Worm (Caenorhabditis elegans) whole organism, young adult: ENCODE results near the gene F14B8.5.
A peak's percentile ranks its signal among the peaks of the same experiment; 100 is the strongest.

Source experiments
- B0035.1 ChIP-seq: sonication (generic microtip); optimal IDR thresholded peaks from 2 replicates; lab custom pipeline; 2016; ENCODE audit warnings: missing genetic modification characterization, mild to moderate bottlenecking, missing compliant biosample characterization, missing genotype, missing genetic modification reagents
- C06A6.2 ChIP-seq: fragments of 200-800 bp; sonication (Bioruptor generic); conservative IDR thresholded peaks from 2 replicates; pipeline ENCODE4 v1.3.6; 2022; ENCODE audit warnings: missing genetic modification characterization, missing compliant biosample characterization
- F33H1.4 ChIP-seq: fragments of 200-800 bp; sonication (Bioruptor generic); IDR thresholded peaks from 2 replicates; pipeline ENCODE4 v1.3.6; 2022; ENCODE audit warnings: missing genetic modification reagents, missing genetic modification characterization, missing compliant biosample characterization
- F57A8.1 ChIP-seq: fragments of 200-800 bp; sonication (Bioruptor generic); optimal IDR thresholded peaks from 2 replicates; lab custom pipeline; 2018; ENCODE audit warnings: mild to moderate bottlenecking, missing genetic modification characterization, moderate library complexity, missing compliant biosample characterization
- K11D2.4 ChIP-seq: fragments of 200-800 bp; sonication (Bioruptor generic); IDR thresholded peaks from 2 replicates; pipeline ENCODE4 v1.3.6; 2022; ENCODE audit warnings: missing genetic modification reagents, missing genetic modification characterization, missing compliant biosample characterization
- T26A5.8 ChIP-seq: sonication (generic microtip); optimal IDR thresholded peaks from 2 replicates; lab custom pipeline; 2016; ENCODE audit warnings: missing genetic modification characterization, missing compliant biosample characterization
- Y53F4B.3 ChIP-seq: fragments of 200-800 bp; sonication (Bioruptor generic); IDR thresholded peaks from 2 replicates; pipeline ENCODE4 v1.3.6; 2022; ENCODE audit warnings: missing genetic modification reagents, missing genetic modification characterization, missing compliant biosample characterization
- Y53G8AR.9 ChIP-seq: fragments of 200-800 bp; sonication (Bioruptor generic); conservative IDR thresholded peaks from 2 replicates; pipeline ENCODE4 v1.3.6; 2022; ENCODE audit warnings: missing genetic modification reagents, missing genetic modification characterization, missing compliant biosample characterization
- Y95B8A.8 ChIP-seq: fragments of 200-800 bp; sonication (Bioruptor generic); IDR thresholded peaks from 2 replicates; pipeline ENCODE4 v1.3.6; 2022; ENCODE audit warnings: missing genetic modification reagents, missing genetic modification characterization, missing compliant biosample characterization
- ZK185.1 ChIP-seq: sonication (generic microtip); optimal IDR thresholded peaks from 2 replicates; lab custom pipeline; 2016; ENCODE audit warnings: mild to moderate bottlenecking, missing genetic modification characterization, missing compliant biosample characterization; ENCODE audit not compliant: poor library complexity, severe bottlenecking
- akir-1 ChIP-seq: fragments of 200-800 bp; sonication (Bioruptor generic); optimal IDR thresholded peaks from 2 replicates; lab custom pipeline; 2018; ENCODE audit warnings: mild to moderate bottlenecking, missing genetic modification characterization, moderate library complexity, missing compliant biosample characterization
- ama-1 ChIP-seq, 3 experiments: fragments of 150-350 bp in 1 of 3; sonication (generic microtip) in 2 of 3; optimal IDR thresholded peaks; 2 replicates each; lab custom pipeline; 2014 to 2018; ENCODE audit warnings: missing biosample characterization in 2 of 3, missing genetic modification characterization in 2 of 3, missing genetic modification reagents in 2 of 3
- aptf-2 ChIP-seq: fragments of 200-800 bp; sonication (Bioruptor generic); conservative IDR thresholded peaks from 2 replicates; pipeline ENCODE4 v1.3.6; 2022; ENCODE audit warnings: missing genetic modification reagents, missing genetic modification characterization, missing compliant biosample characterization
- aptf-3 ChIP-seq: fragments of 200-800 bp; sonication (Bioruptor generic); IDR thresholded peaks from 2 replicates; pipeline ENCODE4 v1.3.6; 2022; ENCODE audit warnings: missing genetic modification characterization, missing compliant biosample characterization
- atf-7 ChIP-seq: sonication (generic microtip); optimal IDR thresholded peaks from 2 replicates; lab custom pipeline; 2017; ENCODE audit warnings: mild to moderate bottlenecking, missing genetic modification characterization, missing compliant biosample characterization
- attf-3 ChIP-seq: fragments of 200-800 bp; sonication (Bioruptor generic); conservative IDR thresholded peaks from 2 replicates; pipeline ENCODE4 v1.3.6; 2022; ENCODE audit warnings: missing genetic modification reagents, missing genetic modification characterization, missing compliant biosample characterization
- attf-5 ChIP-seq: fragments of 200-800 bp; sonication (Bioruptor generic); optimal IDR thresholded peaks from 2 replicates; lab custom pipeline; 2018; ENCODE audit warnings: mild to moderate bottlenecking, missing genetic modification characterization, missing compliant biosample characterization
- ceh-27 ChIP-seq: fragments of 200-800 bp; sonication (Bioruptor generic); optimal IDR thresholded peaks from 2 replicates; lab custom pipeline; 2018; ENCODE audit warnings: mild to moderate bottlenecking, missing genetic modification characterization, moderate library complexity, missing compliant biosample characterization
- ceh-40 ChIP-seq: fragments of 200-800 bp; sonication (Bioruptor generic); IDR thresholded peaks from 2 replicates; pipeline ENCODE4 v1.3.6; 2022; ENCODE audit warnings: missing genetic modification characterization, missing compliant biosample characterization
- chd-7 ChIP-seq: sonication (generic microtip); optimal IDR thresholded peaks from 2 replicates; lab custom pipeline; 2016; ENCODE audit warnings: mild to moderate bottlenecking, missing genetic modification characterization, moderate library complexity, missing compliant biosample characterization
- die-1 ChIP-seq: sonication (generic microtip); optimal IDR thresholded peaks from 2 replicates; lab custom pipeline; 2016; ENCODE audit warnings: missing genotype, mild to moderate bottlenecking, missing genetic modification characterization, missing compliant biosample characterization
- dpl-1 ChIP-seq: fragments of 150-350 bp; optimal IDR thresholded peaks from 2 replicates; lab custom pipeline; 2014; ENCODE audit warnings: missing biosample characterization, missing genetic modification reagents, missing genetic modification characterization
- egl-18 ChIP-seq: fragments of 200-800 bp; sonication (Bioruptor generic); IDR thresholded peaks from 2 replicates; pipeline ENCODE4 v1.3.6; 2022; ENCODE audit warnings: missing genetic modification reagents, missing genetic modification characterization, missing compliant biosample characterization
- fkh-3 ChIP-seq: sonication (generic microtip); optimal IDR thresholded peaks from 2 replicates; lab custom pipeline; 2016; ENCODE audit warnings: mild to moderate bottlenecking, missing genetic modification characterization, missing compliant biosample characterization
- gei-17 ChIP-seq: fragments of 200-800 bp; sonication (Bioruptor generic); optimal IDR thresholded peaks from 2 replicates; lab custom pipeline; 2018; ENCODE audit warnings: mild to moderate bottlenecking, missing genetic modification characterization, missing compliant biosample characterization
- him-1 ChIP-seq: sonication (generic microtip); optimal IDR thresholded peaks from 2 replicates; lab custom pipeline; 2016; ENCODE audit warnings: missing genotype, missing genetic modification reagents, missing genetic modification characterization, missing compliant biosample characterization
- hlh-12 ChIP-seq: sonication (generic microtip); optimal IDR thresholded peaks from 2 replicates; lab custom pipeline; 2016; ENCODE audit warnings: missing genetic modification characterization, missing compliant biosample characterization
- hmg-1.2 ChIP-seq: fragments of 200-800 bp; sonication (Bioruptor generic); IDR thresholded peaks from 2 replicates; pipeline ENCODE4 v1.3.6; 2022; ENCODE audit warnings: missing genetic modification reagents, missing genetic modification characterization, missing compliant biosample characterization
- hrde-1 ChIP-seq: sonication (generic microtip); optimal IDR thresholded peaks from 2 replicates; lab custom pipeline; 2016; ENCODE audit warnings: missing genetic modification characterization, mild to moderate bottlenecking, missing compliant biosample characterization, moderate library complexity, missing genotype, missing genetic modification reagents, borderline replicate concordance
- lin-35 ChIP-seq, 3 experiments: fragments of 150-350 bp in 2 of 3; sonication (generic microtip) in 1 of 3; optimal IDR thresholded peaks; 2 replicates each; lab custom pipeline; 2014 to 2018; ENCODE audit warnings: missing biosample characterization in 3 of 3, missing genetic modification characterization in 3 of 3, missing genetic modification reagents in 3 of 3
- lin-40 ChIP-seq: sonication (generic microtip); optimal IDR thresholded peaks from 2 replicates; lab custom pipeline; 2016; ENCODE audit warnings: missing genetic modification characterization, mild to moderate bottlenecking, missing compliant biosample characterization, missing genotype, missing genetic modification reagents
- lin-54 ChIP-seq: fragments of 200-800 bp; sonication (Bioruptor generic); optimal IDR thresholded peaks from 2 replicates; lab custom pipeline; 2018; ENCODE audit warnings: mild to moderate bottlenecking, missing genetic modification characterization, missing compliant biosample characterization
- madf-10 ChIP-seq: sonication (generic microtip); optimal IDR thresholded peaks from 2 replicates; lab custom pipeline; 2016; ENCODE audit warnings: mild to moderate bottlenecking, missing genetic modification characterization, missing compliant biosample characterization
- madf-3 ChIP-seq: fragments of 200-800 bp; sonication (Bioruptor generic); IDR thresholded peaks from 2 replicates; pipeline ENCODE4 v1.3.6; 2022; ENCODE audit warnings: missing genetic modification reagents, missing genetic modification characterization, missing compliant biosample characterization
- mes-4 ChIP-seq: sonication (generic microtip); optimal IDR thresholded peaks from 2 replicates; lab custom pipeline; 2016; ENCODE audit warnings: missing genotype, missing genetic modification characterization, missing compliant biosample characterization
- nfya-1 ChIP-seq: sonication (generic microtip); optimal IDR thresholded peaks from 2 replicates; lab custom pipeline; 2017; ENCODE audit warnings: antibody characterized with exemption, missing compliant biosample characterization, missing genetic modification characterization, borderline replicate concordance; ENCODE audit not compliant: insufficient read depth
- nfyb-1 ChIP-seq: fragments of 200-800 bp; sonication (Bioruptor generic); IDR thresholded peaks from 2 replicates; pipeline ENCODE4 v1.3.6; 2022; ENCODE audit warnings: missing genetic modification reagents, missing genetic modification characterization, missing compliant biosample characterization
- nhr-27 ChIP-seq: fragments of 200-800 bp; sonication (Bioruptor generic); optimal IDR thresholded peaks from 2 replicates; lab custom pipeline; 2018; ENCODE audit warnings: mild to moderate bottlenecking, missing genetic modification characterization, moderate library complexity, missing compliant biosample characterization
- nhr-80 ChIP-seq: sonication (generic microtip); optimal IDR thresholded peaks from 2 replicates; lab custom pipeline; 2016; ENCODE audit warnings: missing genetic modification characterization, missing compliant biosample characterization
- rec-8 ChIP-seq, 2 experiments: sonication (generic microtip); optimal IDR thresholded peaks; 2 replicates each; lab custom pipeline; 2016; ENCODE audit warnings: mild to moderate bottlenecking in 2 of 2, missing genetic modification characterization in 2 of 2, missing genetic modification reagents in 2 of 2, missing genotype in 2 of 2, missing biosample characterization in 1 of 2, missing compliant biosample characterization in 1 of 2, moderate library complexity in 1 of 2
- sdz-38 ChIP-seq: sonication (generic microtip); optimal IDR thresholded peaks from 2 replicates; lab custom pipeline; 2016; ENCODE audit warnings: missing genotype, missing genetic modification characterization, missing compliant biosample characterization
- snpc-1.3 ChIP-seq: sonication (generic microtip); optimal IDR thresholded peaks from 2 replicates; lab custom pipeline; 2017; ENCODE audit warnings: missing genetic modification characterization, mild to moderate bottlenecking, missing compliant biosample characterization, antibody characterized with exemption, moderate library complexity, missing genotype, missing genetic modification reagents; ENCODE audit not compliant: insufficient read depth
- snpc-3.4 ChIP-seq: sonication (generic microtip); optimal IDR thresholded peaks from 2 replicates; lab custom pipeline; 2017; ENCODE audit warnings: missing genetic modification characterization, mild to moderate bottlenecking, missing compliant biosample characterization, antibody characterized with exemption, moderate library complexity, missing genotype, missing genetic modification reagents
- sptf-2 ChIP-seq: fragments of 200-800 bp; sonication (Bioruptor generic); optimal IDR thresholded peaks from 2 replicates; lab custom pipeline; 2018; ENCODE audit warnings: mild to moderate bottlenecking, missing genetic modification characterization, missing compliant biosample characterization
- tbp1 ChIP-seq: fragments of 200-800 bp; sonication (Bioruptor generic); optimal IDR thresholded peaks from 2 replicates; lab custom pipeline; 2018; ENCODE audit warnings: mild to moderate bottlenecking, missing genetic modification characterization, missing compliant biosample characterization
- ztf-3 ChIP-seq: fragments of 200-800 bp; sonication (Bioruptor generic); optimal IDR thresholded peaks from 2 replicates; lab custom pipeline; 2018; ENCODE audit warnings: mild to moderate bottlenecking, missing genetic modification characterization, missing compliant biosample characterization
- ztf-6 ChIP-seq: fragments of 200-800 bp; sonication (Bioruptor generic); IDR thresholded peaks from 2 replicates; pipeline ENCODE4 v1.3.6; 2022; ENCODE audit warnings: missing genetic modification reagents, missing genetic modification characterization, missing compliant biosample characterization

Gene F14B8.5

ce11 chrX:6902958-6903357 lies 25.5 kb downstream of the F14B8.5 start (continued):
- TF ChIP-seq ceh-27 (GFP tag; lab: Kevin White, UChicago) (peak; percentile 19), dpl-1 (no peak), hrde-1 (peak; percentile 71), mes-4 (tag; lab: Kevin White, UChicago) (peak; percentile 64), nfya-1 (tag; lab: Kevin White, UChicago) (no peak), snpc-1.3 (tag; lab: Kevin White, UChicago) (peak; percentile 44), lin-35 (GFP tag; optimal IDR thresholded peaks at IDR 0.05; lab: Kevin White, UChicago) (no peak), attf-5 (GFP tag; lab: Kevin White, UChicago) (peak; percentile 55), aptf-2 (GFP tag; lab: Robert Waterston, UW) (no peak), snpc-3.4 (peak; percentile 42), atf-7 (tag; lab: Kevin White, UChicago) (no peak), tbp1 (peak; percentile 95), sptf-2 (peak; percentile 37), nfyb-1 (GFP tag; lab: Robert Waterston, UW) (peak; percentile 82), aptf-3 (GFP tag; lab: Robert Waterston, UW) (0 out of 2 replicates have a peak, but pooled peaks have one; percentile 49), fkh-3 (tag; lab: Kevin White, UChicago) (peak; percentile 72), akir-1 (GFP tag; lab: Kevin White, UChicago) (no peak), hmg-1.2 (GFP tag; lab: Robert Waterston, UW) (peak; percentile 80), ceh-40 (peak; percentile 85; the same call in 1 of the 2 replicates), K11D2.4 (GFP tag; lab: Robert Waterston, UW) (0 out of 2 replicates have a peak, but pooled peaks have one; percentile 11), ama-1 (optimal IDR thresholded peaks at IDR 0.05; lab: Kevin White, UChicago) (no peak), ama-1 (GFP tag; optimal IDR thresholded peaks at IDR 0.05; lab: Kevin White, UChicago) (peak; percentile 42 to 73), T26A5.8 (peak; percentile 34), gei-17 (peak; percentile 48), Y53G8AR.9 (GFP tag; lab: Robert Waterston, UW) (peak; percentile 47; the same call in 1 of the 2 replicates), him-1 (peak; percentile 88), F57A8.1 (GFP tag; lab: Kevin White, UChicago) (no peak), ztf-3 (peak; percentile 28), Y95B8A.8 (no peak), hlh-12 (peak; percentile 46), lin-40 (tag; lab: Kevin White, UChicago) (peak; percentile 68), madf-10 (tag; lab: Kevin White, UChicago) (peak; percentile 49), madf-3 (GFP tag; lab: Robert Waterston, UW) (0 out of 2 replicates have a peak, but pooled peaks have one; percentile 58), Y53F4B.3 (GFP tag; lab: Robert Waterston, UW) (0 out of 2 replicates have a peak, but pooled peaks have one; percentile 39), ztf-6 (GFP tag; lab: Robert Waterston, UW) (peak; percentile 35; the same call in 1 of the 2 replicates), sdz-38 (tag; lab: Kevin White, UChicago) (no peak), C06A6.2 (GFP tag; lab: Robert Waterston, UW) (peak; percentile 39; the same call in 1 of the 2 replicates), B0035.1 (peak; percentile 4), egl-18 (GFP tag; lab: Robert Waterston, UW) (no peak), die-1 (tag; lab: Kevin White, UChicago) (peak; percentile 88), attf-3 (GFP tag; lab: Robert Waterston, UW) (no peak), rec-8 (tag; optimal IDR thresholded peaks at IDR 0.05; lab: Kevin White, UChicago) (peak; percentile 58 to 78), ZK185.1 (tag; lab: Kevin White, UChicago) (peak; percentile 80), nhr-27 (tag; lab: Kevin White, UChicago) (no peak), lin-54 (peak; percentile 42), nhr-80 (tag; lab: Kevin White, UChicago) (peak; percentile 36), F33H1.4 (GFP tag; lab: Robert Waterston, UW) (no peak), chd-7 (tag; lab: Kevin White, UChicago) (peak; percentile 73)
